Fruit fly (Drosophila melanogaster) whole organism, embryonic: Measurements from ENCODE around the gene rasp.

ENCODE experiments used
- BEAF-32 ChIP-seq: fragments of 200-800 bp; sonication (Bioruptor generic); optimal IDR thresholded peaks from 3 replicates; lab custom pipeline; 2017; ENCODE audit warnings: missing biosample characterization, missing genetic modification characterization, mild to moderate bottlenecking, moderate library complexity, missing genetic modification reagents
- CG1024 ChIP-seq: fragments of 200-800 bp; sonication (Bioruptor generic); IDR thresholded peaks from 2 replicates; pipeline ENCODE4 v1.3.6; 2022; ENCODE audit warnings: missing biosample characterization, missing genetic modification characterization
- CG11093 ChIP-seq: fragments of 200-800 bp; sonication (Bioruptor generic); IDR thresholded peaks from 3 replicates; pipeline ENCODE4 v1.3.6; 2022; ENCODE audit warnings: missing biosample characterization, missing genetic modification characterization
- CG11695 ChIP-seq: fragments of 200-800 bp; sonication (Bioruptor generic); IDR thresholded peaks from 3 replicates; pipeline ENCODE4 v1.3.6; 2022; ENCODE audit warnings: missing biosample characterization, missing genetic modification characterization
- CG12219 ChIP-seq: fragments of 200-800 bp; sonication (Bioruptor generic); optimal IDR thresholded peaks from 3 replicates; lab custom pipeline; 2018; ENCODE audit warnings: missing biosample characterization, mild to moderate bottlenecking, missing genetic modification characterization
- CG12659 ChIP-seq: fragments of 200-800 bp; sonication (Bioruptor generic); optimal IDR thresholded peaks from 3 replicates; lab custom pipeline; 2017; ENCODE audit warnings: mild to moderate bottlenecking, missing biosample characterization, missing genetic modification reagents, missing genetic modification characterization
- CG15514 ChIP-seq: fragments of 200-800 bp; sonication (Bioruptor generic); optimal IDR thresholded peaks from 3 replicates; lab custom pipeline; 2017; ENCODE audit warnings: missing biosample characterization, missing genetic modification characterization, mild to moderate bottlenecking, moderate library complexity, missing genetic modification reagents
- CG17328 ChIP-seq: fragments of 200-800 bp; sonication (Bioruptor generic); IDR thresholded peaks from 2 replicates; pipeline ENCODE4 v1.3.6; 2022; ENCODE audit warnings: missing biosample characterization, missing genetic modification characterization
- CG17385 ChIP-seq: fragments of 200-800 bp; sonication (Bioruptor generic); optimal IDR thresholded peaks from 3 replicates; lab custom pipeline; 2018; ENCODE audit warnings: missing biosample characterization, mild to moderate bottlenecking, missing genetic modification characterization
- CG18262 ChIP-seq: fragments of 200-800 bp; optimal IDR thresholded peaks from 3 replicates; lab custom pipeline; 2019; ENCODE audit warnings: missing biosample characterization, mild to moderate bottlenecking, missing genetic modification characterization, moderate library complexity
- CG2712 ChIP-seq: fragments of 200-800 bp; optimal IDR thresholded peaks from 3 replicates; lab custom pipeline; 2019; ENCODE audit warnings: missing biosample characterization, mild to moderate bottlenecking, missing genetic modification characterization, moderate library complexity
- CG30403 ChIP-seq: fragments of 200-800 bp; sonication (Bioruptor generic); optimal IDR thresholded peaks from 3 replicates; lab custom pipeline; 2016; ENCODE audit warnings: missing biosample characterization, missing genetic modification characterization
- CG31365 ChIP-seq: fragments of 200-800 bp; sonication (Bioruptor generic); optimal IDR thresholded peaks from 2 replicates; lab custom pipeline; 2018; ENCODE audit warnings: missing biosample characterization, mild to moderate bottlenecking, missing genetic modification characterization
- CG3163 ChIP-seq: fragments of 200-800 bp; sonication (Bioruptor generic); optimal IDR thresholded peaks from 3 replicates; lab custom pipeline; 2016; ENCODE audit warnings: missing biosample characterization, missing genetic modification characterization
- CG4617 ChIP-seq: fragments of 200-800 bp; sonication (Bioruptor generic); optimal IDR thresholded peaks from 3 replicates; lab custom pipeline; 2016; ENCODE audit warnings: missing biosample characterization, missing genetic modification characterization, borderline replicate concordance
- CG5245 ChIP-seq: fragments of 200-800 bp; sonication (Bioruptor generic); optimal IDR thresholded peaks from 3 replicates; lab custom pipeline; 2016; ENCODE audit warnings: missing biosample characterization, missing genetic modification characterization
- CG7963 ChIP-seq: fragments of 200-800 bp; sonication (Bioruptor generic); IDR thresholded peaks from 3 replicates; pipeline ENCODE4 v1.3.6; 2022; ENCODE audit warnings: missing biosample characterization, missing genetic modification characterization; ENCODE audit not compliant: partially characterized antibody
- CG7987 ChIP-seq: fragments of 200-800 bp; sonication (Bioruptor generic); optimal IDR thresholded peaks from 2 replicates; lab custom pipeline; 2018; ENCODE audit warnings: missing biosample characterization, mild to moderate bottlenecking, missing genetic modification characterization, moderate library complexity
- CkIIα-i1 ChIP-seq: fragments of 200-800 bp; sonication (Bioruptor generic); IDR thresholded peaks from 2 replicates; pipeline ENCODE4 v1.3.6; 2022; ENCODE audit warnings: missing biosample characterization, missing genetic modification characterization
- CrebB ChIP-seq: fragments of 200-800 bp; sonication (Bioruptor generic); optimal IDR thresholded peaks from 3 replicates; lab custom pipeline; 2018; ENCODE audit warnings: missing biosample characterization, mild to moderate bottlenecking, missing genetic modification characterization
- Dll ChIP-seq: fragments of 200-800 bp; sonication (Bioruptor generic); IDR thresholded peaks from 4 replicates; pipeline ENCODE4 v1.3.6; 2022; ENCODE audit warnings: missing biosample characterization, missing genetic modification characterization; ENCODE audit not compliant: partially characterized antibody
- Doc2 ChIP-seq: fragments of 200-800 bp; sonication (Bioruptor generic); IDR thresholded peaks from 2 replicates; pipeline ENCODE4 v1.3.6; 2022; ENCODE audit warnings: missing biosample characterization, missing genetic modification characterization
- Fer2 ChIP-seq: fragments of 200-800 bp; sonication (Bioruptor generic); optimal IDR thresholded peaks from 2 replicates; lab custom pipeline; 2018; ENCODE audit warnings: missing biosample characterization, mild to moderate bottlenecking, missing genetic modification characterization, moderate library complexity
- Gsc ChIP-seq: fragments of 200-800 bp; sonication (Bioruptor generic); IDR thresholded peaks from 2 replicates; pipeline ENCODE4 v1.3.6; 2022; ENCODE audit warnings: missing biosample characterization, missing genetic modification characterization
- H15 ChIP-seq: fragments of 200-800 bp; sonication (Bioruptor generic); IDR thresholded peaks from 3 replicates; pipeline ENCODE4 v1.3.6; 2022; ENCODE audit warnings: missing biosample characterization, missing genetic modification characterization
- Hand ChIP-seq: fragments of 200-800 bp; sonication (Bioruptor generic); optimal IDR thresholded peaks from 2 replicates; lab custom pipeline; 2017; ENCODE audit warnings: mild to moderate bottlenecking, missing biosample characterization, missing genetic modification reagents, missing genetic modification characterization
- Hmr ChIP-seq: fragments of 200-800 bp; sonication (Bioruptor generic); optimal IDR thresholded peaks from 3 replicates; lab custom pipeline; 2017; ENCODE audit warnings: mild to moderate bottlenecking, missing biosample characterization, missing genetic modification reagents, missing genetic modification characterization
- Hr51 ChIP-seq, 2 experiments: fragments of 200-800 bp; sonication (Bioruptor generic); optimal IDR thresholded peaks; 2 replicates in 1 of 2; 3 replicates in 1 of 2; lab custom pipeline; 2016 to 2018; ENCODE audit warnings: missing biosample characterization in 2 of 2, missing genetic modification characterization in 2 of 2, mild to moderate bottlenecking in 1 of 2, moderate library complexity in 1 of 2
- Vsx1 ChIP-seq: fragments of 200-800 bp; sonication (Bioruptor generic); optimal IDR thresholded peaks from 2 replicates; lab custom pipeline; 2017; ENCODE audit warnings: missing biosample characterization, mild to moderate bottlenecking, missing genetic modification characterization, missing genetic modification reagents
- aop ChIP-seq: fragments of 200-800 bp; sonication (Bioruptor generic); IDR thresholded peaks from 2 replicates; pipeline ENCODE4 v1.3.6; 2022; ENCODE audit warnings: missing biosample characterization, missing genetic modification characterization
- bab2 ChIP-seq: fragments of 200-800 bp; sonication (Bioruptor generic); optimal IDR thresholded peaks from 2 replicates; lab custom pipeline; 2016; ENCODE audit warnings: missing biosample characterization, missing genetic modification characterization
- btn ChIP-seq: fragments of 200-800 bp; sonication (Bioruptor generic); optimal IDR thresholded peaks from 2 replicates; lab custom pipeline; 2016; ENCODE audit warnings: missing biosample characterization, missing genetic modification characterization
- chif ChIP-seq, 2 experiments: fragments of 200-800 bp; sonication (Bioruptor generic); optimal IDR thresholded peaks; 3 replicates each; lab custom pipeline; 2016; ENCODE audit warnings: missing biosample characterization in 2 of 2, missing genetic modification characterization in 2 of 2
- corto ChIP-seq: fragments of 200-800 bp; sonication (Bioruptor generic); optimal IDR thresholded peaks from 2 replicates; lab custom pipeline; 2016; ENCODE audit warnings: missing biosample characterization, mild to moderate bottlenecking, missing genetic modification characterization, moderate library complexity
- dan ChIP-seq: fragments of 200-800 bp; sonication (Bioruptor generic); IDR thresholded peaks from 2 replicates; pipeline ENCODE4 v1.3.6; 2022; ENCODE audit warnings: missing biosample characterization, missing genetic modification characterization
- dati ChIP-seq: fragments of 200-800 bp; sonication (Bioruptor generic); IDR thresholded peaks from 2 replicates; pipeline ENCODE4 v1.3.6; 2022; ENCODE audit warnings: missing biosample characterization, missing genetic modification characterization
- disco-r ChIP-seq: fragments of 200-800 bp; sonication (Bioruptor generic); optimal IDR thresholded peaks from 2 replicates; lab custom pipeline; 2016; ENCODE audit warnings: missing biosample characterization, missing genetic modification characterization
- dmrt99B ChIP-seq: fragments of 200-800 bp; sonication (Bioruptor generic); optimal IDR thresholded peaks from 2 replicates; lab custom pipeline; 2018; ENCODE audit warnings: missing biosample characterization, mild to moderate bottlenecking, missing genetic modification characterization, moderate library complexity
- en ChIP-seq: fragments of 200-800 bp; sonication (Bioruptor generic); optimal IDR thresholded peaks from 2 replicates; lab custom pipeline; 2016; ENCODE audit warnings: missing biosample characterization, missing genetic modification characterization
- fru ChIP-seq: fragments of >200 bp; optimal IDR thresholded peaks from 2 replicates; lab custom pipeline; 2017
- ind ChIP-seq: fragments of 200-800 bp; sonication (Bioruptor generic); optimal IDR thresholded peaks from 3 replicates; lab custom pipeline; 2016; ENCODE audit warnings: missing biosample characterization, missing genetic modification characterization
- kay ChIP-seq: fragments of 200-800 bp; sonication (Bioruptor generic); optimal IDR thresholded peaks from 2 replicates; lab custom pipeline; 2016; ENCODE audit warnings: missing biosample characterization, missing genetic modification characterization
- lbe ChIP-seq: fragments of 200-800 bp; sonication (Bioruptor generic); optimal IDR thresholded peaks from 2 replicates; lab custom pipeline; 2016; ENCODE audit warnings: missing biosample characterization, mild to moderate bottlenecking, missing genetic modification characterization
- nerfin-1 ChIP-seq: fragments of 200-800 bp; sonication (Bioruptor generic); optimal IDR thresholded peaks from 3 replicates; lab custom pipeline; 2019; ENCODE audit warnings: missing biosample characterization, mild to moderate bottlenecking, missing genetic modification characterization, moderate library complexity
- pb ChIP-seq: fragments of 200-800 bp; sonication (Bioruptor generic); optimal IDR thresholded peaks from 3 replicates; lab custom pipeline; 2016; ENCODE audit warnings: missing biosample characterization, missing genetic modification characterization
- slbo ChIP-seq: fragments of 200-800 bp; sonication (Bioruptor generic); IDR thresholded peaks from 2 replicates; pipeline ENCODE4 v1.3.6; 2022; ENCODE audit warnings: missing biosample characterization, missing genetic modification characterization
- sr ChIP-seq: fragments of 200-800 bp; sonication (Bioruptor generic); IDR thresholded peaks from 3 replicates; pipeline ENCODE4 v1.3.6; 2022; ENCODE audit warnings: missing biosample characterization, missing genetic modification characterization
- wdn ChIP-seq: fragments of 200-800 bp; sonication (Bioruptor generic); IDR thresholded peaks from 2 replicates; pipeline ENCODE4 v1.3.6; 2022; ENCODE audit warnings: missing biosample characterization, missing genetic modification characterization
- wor ChIP-seq: fragments of 200-800 bp; sonication (Bioruptor generic); IDR thresholded peaks from 2 replicates; pipeline ENCODE4 v1.3.6; 2022; ENCODE audit warnings: missing biosample characterization, missing genetic modification characterization

The rasp gene

dm6 chr3L:3148125-3149059 lies 13.6 kb upstream of the rasp start, which contains the start of the genes Usp5 and BtbVII (continued):
- TF ChIP-seq Fer2 (tag; lab: Kevin White, UChicago) (no peak), en (GFP tag; lab: Kevin White, UChicago) (no peak), aop (no peak), sr (no peak), Hr51 (GFP tag; optimal IDR thresholded peaks at IDR 0.05; lab: Kevin White, UChicago) (peak; percentile 47 to 49), ind (peak; percentile 46), Doc2 (GFP tag; lab: Robert Waterston, UW) (no peak), Hand (no peak), Vsx1 (no peak), dan (GFP tag; lab: Robert Waterston, UW) (no peak), CG30403 (GFP tag; lab: Kevin White, UChicago) (peak; percentile 69), dmrt99B (no peak), CG7963 (GFP tag; lab: Robert Waterston, UW) (peak; percentile 80), Gsc (GFP tag; lab: Robert Waterston, UW) (no peak), CG15514 (GFP tag; lab: Kevin White, UChicago) (peak; percentile 100), BEAF-32 (GFP tag; lab: Kevin White, UChicago) (peak; percentile 95), CG17385 (no peak), H15 (GFP tag; lab: Robert Waterston, UW) (0 out of 3 replicates have a peak, but pooled peaks have one; percentile 13), wdn (GFP tag; lab: Robert Waterston, UW) (0 out of 2 replicates have a peak, but pooled peaks have one; percentile 16), CrebB (tag; lab: Kevin White, UChicago) (peak; percentile 41), Dll (GFP tag; lab: Robert Waterston, UW) (peak; percentile 100), CG2712 (tag; lab: Kevin White, UChicago) (peak; percentile 46), slbo (GFP tag; lab: Robert Waterston, UW) (peak; percentile 64), CkIIα-i1 (no peak), CG17328 (GFP tag; lab: Robert Waterston, UW) (peak; percentile 30; the same call in 1 of the 2 replicates), pb (GFP tag; lab: Kevin White, UChicago) (peak; percentile 43), CG5245 (GFP tag; lab: Kevin White, UChicago) (no peak), CG4617 (GFP tag; lab: Kevin White, UChicago) (peak; percentile 50), CG3163 (peak; percentile 18), CG11695 (GFP tag; lab: Robert Waterston, UW) (no peak; the same call in 2 of the 3 replicates), CG12219 (peak; percentile 44), lbe (GFP tag; lab: Kevin White, UChicago) (peak; percentile 4), nerfin-1 (tag; lab: Kevin White, UChicago) (peak; percentile 10), dati (GFP tag; lab: Robert Waterston, UW) (no peak), CG18262 (tag; lab: Kevin White, UChicago) (peak; percentile 34), CG7987 (GFP tag; lab: Kevin White, UChicago) (no peak), wor (GFP tag; lab: Robert Waterston, UW) (no peak), Hmr (GFP tag; lab: Kevin White, UChicago) (peak; percentile 50), CG1024 (no peak), chif (GFP tag; optimal IDR thresholded peaks at IDR 0.05; lab: Kevin White, UChicago) (peak; percentile 41 to 61), btn (GFP tag; lab: Kevin White, UChicago) (peak; percentile 18), bab2 (GFP tag; lab: Kevin White, UChicago) (peak; percentile 56), corto (GFP tag; lab: Kevin White, UChicago) (peak; percentile 27), kay (GFP tag; lab: Kevin White, UChicago) (peak; percentile 70), fru (lab: Kevin White, UChicago) (no peak), CG11093 (GFP tag; lab: Robert Waterston, UW) (no peak), CG12659 (GFP tag; lab: Kevin White, UChicago) (peak; percentile 65), disco-r (GFP tag; lab: Kevin White, UChicago) (peak; percentile 54), CG31365 (peak; percentile 38)
